Fruit fly (Drosophila melanogaster) whole organism, embryonic: ENCODE data around the gene CG31637.

Source experiments
- CG11247 ChIP-seq: fragments of 200-800 bp; sonication (Bioruptor generic); IDR thresholded peaks from 2 replicates; pipeline ENCODE4 v1.3.6; 2022; ENCODE audit warnings: missing biosample characterization, missing genetic modification characterization
- CG11398 ChIP-seq: fragments of 200-800 bp; sonication (Bioruptor generic); optimal IDR thresholded peaks from 2 replicates; lab custom pipeline; 2016; ENCODE audit warnings: missing biosample characterization, missing genetic modification characterization
- CG12769 ChIP-seq: fragments of 200-800 bp; sonication (Bioruptor generic); optimal IDR thresholded peaks from 2 replicates; lab custom pipeline; 2019; ENCODE audit warnings: missing biosample characterization, mild to moderate bottlenecking, missing genetic modification characterization, moderate library complexity
- CG1647 ChIP-seq: fragments of 200-800 bp; sonication (Bioruptor generic); optimal IDR thresholded peaks from 3 replicates; lab custom pipeline; 2016; ENCODE audit warnings: missing biosample characterization, missing genetic modification characterization
- CG9932 ChIP-seq: fragments of 200-800 bp; sonication (Bioruptor generic); IDR thresholded peaks from 2 replicates; pipeline ENCODE4 v1.3.6; 2022; ENCODE audit warnings: missing biosample characterization, missing genetic modification characterization
- Fer3 ChIP-seq: fragments of 200-800 bp; sonication (Bioruptor generic); optimal IDR thresholded peaks from 2 replicates; lab custom pipeline; 2018; ENCODE audit warnings: missing biosample characterization, mild to moderate bottlenecking, missing genetic modification characterization, moderate library complexity
- HHEX ChIP-seq: fragments of 200-800 bp; sonication (Bioruptor generic); optimal IDR thresholded peaks from 3 replicates; lab custom pipeline; 2017; ENCODE audit warnings: missing biosample characterization, mild to moderate bottlenecking, missing genetic modification characterization, missing genetic modification reagents
- amos ChIP-seq: fragments of 200-800 bp; sonication (Bioruptor generic); IDR thresholded peaks from 2 replicates; pipeline ENCODE4 v1.3.6; 2022; ENCODE audit warnings: missing biosample characterization, missing genetic modification characterization; ENCODE audit not compliant: partially characterized antibody
- ase ChIP-seq: fragments of 200-800 bp; sonication (Bioruptor generic); IDR thresholded peaks from 3 replicates; pipeline ENCODE4 v1.3.6; 2022; ENCODE audit warnings: missing biosample characterization, missing genetic modification characterization
- dati ChIP-seq: fragments of 200-800 bp; sonication (Bioruptor generic); IDR thresholded peaks from 2 replicates; pipeline ENCODE4 v1.3.6; 2022; ENCODE audit warnings: missing biosample characterization, missing genetic modification characterization
- fu2 ChIP-seq: fragments of 200-800 bp; sonication (Bioruptor generic); optimal IDR thresholded peaks from 2 replicates; lab custom pipeline; 2016; ENCODE audit warnings: missing biosample characterization, missing genetic modification characterization
- hb ChIP-seq: fragments of 200-800 bp; sonication (Bioruptor generic); IDR thresholded peaks from 3 replicates; pipeline ENCODE4 v1.3.6; 2022; ENCODE audit warnings: missing biosample characterization, missing genetic modification characterization; ENCODE audit not compliant: partially characterized antibody
- jing ChIP-seq: fragments of 200-800 bp; sonication (Bioruptor generic); optimal IDR thresholded peaks from 2 replicates; lab custom pipeline; 2018; ENCODE audit warnings: missing biosample characterization, mild to moderate bottlenecking, missing genetic modification characterization
- knrl ChIP-seq: fragments of 200-800 bp; sonication (Bioruptor generic); IDR thresholded peaks from 3 replicates; pipeline ENCODE4 v1.3.6; 2022; ENCODE audit warnings: missing biosample characterization, missing genetic modification characterization; ENCODE audit not compliant: partially characterized antibody
- vnd ChIP-seq: fragments of 200-800 bp; sonication (Bioruptor generic); IDR thresholded peaks from 3 replicates; pipeline ENCODE4 v1.3.6; 2022; ENCODE audit warnings: missing biosample characterization, missing genetic modification characterization; ENCODE audit not compliant: partially characterized antibody

CG31637 gene

DNA sequence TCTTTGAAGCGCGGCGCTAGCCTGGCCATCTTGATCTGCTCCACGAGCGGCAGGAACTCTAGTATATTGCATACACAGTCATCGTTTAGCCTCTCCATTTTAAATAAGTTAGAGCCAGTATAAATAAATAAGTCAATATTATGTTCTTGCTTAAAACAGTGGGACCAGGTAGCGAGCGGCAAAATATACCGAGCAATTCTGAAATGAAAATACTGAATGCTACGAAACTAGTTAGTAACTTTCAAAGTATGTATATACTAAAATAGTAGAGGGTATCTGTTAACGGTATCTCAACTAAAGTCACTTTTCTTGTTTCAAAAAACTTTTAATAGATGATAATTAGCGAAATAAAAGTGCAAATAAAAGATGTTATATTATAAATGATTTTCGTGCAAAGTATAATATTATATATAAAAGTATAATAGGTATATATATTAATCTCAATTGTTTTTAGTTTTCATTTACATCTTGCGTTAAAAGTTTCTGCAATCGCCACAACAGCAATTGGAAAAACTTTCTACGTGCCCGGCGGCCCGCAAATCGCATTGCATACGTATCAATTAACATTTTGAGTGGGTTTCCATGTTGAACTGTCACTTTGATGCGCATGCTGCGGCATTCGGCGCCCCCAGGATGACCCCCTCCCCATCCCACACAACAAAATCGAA, 67.7 kb downstream of the CG31637 start, which contains the start of gene CG13766 (continued):
- TF ChIP-seq CG11398 (GFP tag; lab: Kevin White, UChicago) (no peak), CG1647 (GFP tag; lab: Kevin White, UChicago) (no peak), HHEX (GFP tag; lab: Kevin White, UChicago) (no peak), CG11247 (GFP tag; lab: Robert Waterston, UW) (no peak), CG12769 (tag; lab: Kevin White, UChicago) (no peak), vnd (GFP tag; lab: Robert Waterston, UW) (peak; percentile 97), hb (peak; percentile 97), fu2 (no peak), Fer3 (tag; lab: Kevin White, UChicago) (no peak), knrl (peak; percentile 72; the same call in 2 of the 3 replicates), amos (GFP tag; lab: Robert Waterston, UW) (peak; percentile 74), jing (GFP tag; lab: Kevin White, UChicago) (no peak), ase (no peak), CG9932 (no peak), dati (GFP tag; lab: Robert Waterston, UW) (no peak)
- TF ChIP-seq, all 482 proteins: peak for 60
